Worm (Caenorhabditis elegans) whole organism, L4/young adult: ENCODE results near the gene C35A5.4.

Experiments used
- dao-5 ChIP-seq: sonication (generic microtip); optimal IDR thresholded peaks from 2 replicates; lab custom pipeline; 2016; ENCODE audit warnings: missing genotype, missing genetic modification characterization, moderate library complexity, missing compliant biosample characterization
- him-1 ChIP-seq: sonication (generic microtip); optimal IDR thresholded peaks from 2 replicates; lab custom pipeline; 2016; ENCODE audit warnings: missing genotype, missing genetic modification reagents, missing genetic modification characterization, missing compliant biosample characterization

DNA sequence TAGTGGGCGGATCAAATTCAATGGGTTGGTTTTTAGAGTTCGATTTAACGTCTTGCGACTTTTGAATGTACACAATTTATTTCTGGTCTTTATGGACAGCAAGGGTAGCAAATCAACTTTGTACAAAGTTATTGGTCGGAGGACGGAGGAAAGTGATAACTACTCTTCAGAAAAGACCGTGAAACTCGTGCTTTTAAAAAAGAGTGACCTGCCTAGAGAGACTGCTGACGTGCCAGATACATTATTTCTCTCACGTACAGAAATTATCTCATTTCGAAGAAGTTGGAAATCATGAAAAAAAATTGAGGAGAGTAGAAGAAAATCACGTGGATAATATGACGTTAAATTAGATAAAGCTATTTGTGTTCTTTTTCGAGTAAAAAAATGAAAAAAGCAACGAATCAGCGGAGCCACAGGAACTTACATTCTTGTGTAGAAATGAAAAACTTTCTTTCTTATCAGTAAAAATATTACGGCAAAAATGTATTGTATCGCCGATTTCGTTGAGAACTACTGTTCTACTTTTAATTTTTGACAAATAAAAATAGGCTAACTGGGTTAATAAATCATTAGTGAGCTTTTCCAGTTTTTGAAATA is 39.4 kb downstream of the C35A5.4 start, which contains the start of gene ppm-1.A:
- TF ChIP-seq him-1 (tag; lab: Kevin White, UChicago): no peak
- TF ChIP-seq dao-5 (tag; lab: Kevin White, UChicago): no peak
